Fruit fly (Drosophila melanogaster): ENCODE data around the gene CG1239.

Gene CG1239

DNA sequence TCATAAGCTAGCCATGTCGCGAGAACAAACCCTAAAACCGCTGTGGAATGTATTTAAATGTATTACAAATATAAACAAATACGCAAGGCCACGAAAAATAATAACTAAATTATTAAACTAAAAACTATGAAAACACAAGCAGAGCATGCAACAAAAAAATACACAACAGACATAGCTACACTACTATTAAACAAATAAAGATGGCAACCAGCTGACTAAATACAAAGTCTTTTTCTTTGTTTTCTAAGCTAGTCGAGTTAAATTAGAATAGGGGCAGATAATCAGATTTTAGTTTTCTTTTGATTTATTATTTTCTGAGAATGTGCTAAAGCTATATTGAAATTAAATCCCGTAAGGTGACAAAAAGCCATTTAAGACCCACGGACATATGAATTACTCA is 13.3 kb downstream of the CG1239 start (continued):
- no peak for TF ChIP-seq Nf-YB (GFP tag; optimal IDR thresholded peaks at IDR 0.05)
- TF ChIP-seq sob (GFP tag; IDR thresholded peaks at IDR 0.05), result no peak
- TF ChIP-seq Lhr (GFP tag; optimal IDR thresholded peaks at IDR 0.05), result no peak
- TF ChIP-seq gro (GFP tag; optimal IDR thresholded peaks at IDR 0.05), result no peak
- no peak for TF ChIP-seq NC2α (GFP tag; optimal IDR thresholded peaks at IDR 0.05)
- TF ChIP-seq Ravus (GFP tag; IDR thresholded peaks at IDR 0.05), result no peak
- no peak for TF ChIP-seq CG3726 (GFP tag; IDR thresholded peaks at IDR 0.05)
- no peak for TF ChIP-seq BEAF-32 (GFP tag; optimal IDR thresholded peaks at IDR 0.05)
- TF ChIP-seq Meics (GFP tag; optimal IDR thresholded peaks at IDR 0.05), result peak; percentile 56
- TF ChIP-seq CoRest (tag; optimal IDR thresholded peaks at IDR 0.05), result no peak
- peak; percentile 17 for TF ChIP-seq wek (GFP tag; optimal IDR thresholded peaks at IDR 0.05)
- TF ChIP-seq CG15073 (GFP tag; optimal IDR thresholded peaks at IDR 0.05), result no peak
- no peak for TF ChIP-seq trh (GFP tag; optimal IDR thresholded peaks at IDR 0.05)
- no peak for TF ChIP-seq CG33213 (GFP tag; optimal IDR thresholded peaks at IDR 0.05)
- TF ChIP-seq CkIIα-i1 (GFP tag; IDR thresholded peaks at IDR 0.05), result no peak
- no peak for TF ChIP-seq CG12071 (GFP tag; optimal IDR thresholded peaks at IDR 0.05)
- TF ChIP-seq ap (GFP tag; IDR thresholded peaks at IDR 0.05), result no peak
- TF ChIP-seq Antp (GFP tag; optimal IDR thresholded peaks at IDR 0.05), result no peak
- no peak for TF ChIP-seq en (GFP tag; optimal IDR thresholded peaks at IDR 0.05)
- no peak for TF ChIP-seq Camta (GFP tag; optimal IDR thresholded peaks at IDR 0.05)
- no peak for TF ChIP-seq CG7357 (GFP tag; IDR thresholded peaks at IDR 0.05)
- peak; percentile 4 for TF ChIP-seq CG13424 (tag; optimal IDR thresholded peaks at IDR 0.05)
- no peak for TF ChIP-seq sim (GFP tag; IDR thresholded peaks at IDR 0.05)
- TF ChIP-seq jing (GFP tag; optimal IDR thresholded peaks at IDR 0.05), result no peak
- peak; percentile 36 for TF ChIP-seq CG17359 (tag; optimal IDR thresholded peaks at IDR 0.05)
- TF ChIP-seq prd (optimal IDR thresholded peaks at IDR 0.05), result no peak
- TF ChIP-seq prd (GFP tag; IDR thresholded peaks at IDR 0.05), result no peak
- no peak for TF ChIP-seq CG1792 (GFP tag; optimal IDR thresholded peaks at IDR 0.05)
- TF ChIP-seq Gsc (GFP tag; IDR thresholded peaks at IDR 0.05), result no peak
- TF ChIP-seq hkb (optimal IDR thresholded peaks at IDR 0.05), result no peak
- TF ChIP-seq hkb (GFP tag; IDR thresholded peaks at IDR 0.05), result no peak
- TF ChIP-seq CG1233 (GFP tag; optimal IDR thresholded peaks at IDR 0.05), result no peak
- TF ChIP-seq D (optimal IDR thresholded peaks at IDR 0.05), result no peak
- no peak for TF ChIP-seq D (GFP tag; optimal IDR thresholded peaks at IDR 0.05)
- no peak for TF ChIP-seq ab (GFP tag; optimal IDR thresholded peaks at IDR 0.05)
- no peak for TF ChIP-seq CG8765 (GFP tag; IDR thresholded peaks at IDR 0.05)
- no peak for TF ChIP-seq CG6272 (GFP tag; IDR thresholded peaks at IDR 0.05)
- TF ChIP-seq CG31441 (GFP tag; IDR thresholded peaks at IDR 0.05), result no peak; the same call in 1 of the 2 replicates
- no peak for TF ChIP-seq sens-2 (GFP tag; IDR thresholded peaks at IDR 0.05)
- TF ChIP-seq maf-S (GFP tag; optimal IDR thresholded peaks at IDR 0.05), result no peak
- peak; percentile 74 for TF ChIP-seq CG3281 (GFP tag; optimal IDR thresholded peaks at IDR 0.05)
- TF ChIP-seq ttk (GFP tag; IDR thresholded peaks at IDR 0.05), result no peak
- no peak for TF ChIP-seq onecut (GFP tag; IDR thresholded peaks at IDR 0.05)
- TF ChIP-seq CG10565 (GFP tag; optimal IDR thresholded peaks at IDR 0.05), result no peak
- no peak for TF ChIP-seq CG2202 (tag; optimal IDR thresholded peaks at IDR 0.05)
- no peak for TF ChIP-seq CG11093 (GFP tag; IDR thresholded peaks at IDR 0.05)
- no peak for TF ChIP-seq knrl (GFP tag; IDR thresholded peaks at IDR 0.05; ENCODE audit: partially characterized antibody)
- TF ChIP-seq CG11695 (GFP tag; IDR thresholded peaks at IDR 0.05), result no peak
- TF ChIP-seq luna (GFP tag; optimal IDR thresholded peaks at IDR 0.05), result no peak
- no peak for TF ChIP-seq Bdp1 (GFP tag; optimal IDR thresholded peaks at IDR 0.05)
- no peak for TF ChIP-seq grau (tag; optimal IDR thresholded peaks at IDR 0.05)
- peak; percentile 10 for TF ChIP-seq CG17385 (GFP tag; optimal IDR thresholded peaks at IDR 0.05)
- peak; percentile 32 for TF ChIP-seq fd3F (GFP tag; optimal IDR thresholded peaks at IDR 0.05)
- TF ChIP-seq CG13287 (GFP tag; IDR thresholded peaks at IDR 0.05; ENCODE audit: partially characterized antibody), result no peak
